Worm (Caenorhabditis elegans): Measurements from ENCODE around the gene C47E12.12.

The C47E12.12 gene

DNA sequence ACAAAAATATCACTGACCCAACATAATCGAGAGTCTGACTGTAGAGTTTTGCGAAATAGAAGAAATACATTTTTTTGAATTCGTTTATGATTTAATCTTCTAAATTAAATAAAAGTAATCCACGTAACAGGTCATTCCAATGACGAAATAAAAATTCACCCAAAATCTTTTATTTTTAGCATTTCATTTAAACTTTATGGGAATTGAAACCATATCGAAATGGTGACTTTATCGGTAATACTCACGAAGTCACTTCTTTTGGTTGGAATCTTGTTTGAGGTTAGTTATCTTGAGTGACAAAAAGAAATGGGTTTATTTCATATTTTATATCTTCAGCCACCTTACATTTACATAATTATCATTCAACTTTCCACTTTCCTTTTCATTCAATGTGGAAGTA, at the start of gene C47E12.12, which contains the start of gene C47E12.10:
Gene C47E12.12 (minus strand): TSS at position 101 of the 400 bp plus-strand sequence.
Gene C47E12.10 (plus strand): TSS at position 172 of the 400 bp plus-strand sequence.
- no peak for TF ChIP-seq nfya-1 (tag; optimal IDR thresholded peaks at IDR 0.05; ENCODE audit: insufficient read depth)
- TF ChIP-seq fos-1 (tag; optimal IDR thresholded peaks at IDR 0.05), result no peak
- TF ChIP-seq nhr-12 (tag; optimal IDR thresholded peaks at IDR 0.05), result no peak
- TF ChIP-seq zag-1 (tag; optimal IDR thresholded peaks at IDR 0.05), result no peak

- TF ChIP-seq fos-1 (tag; optimal IDR thresholded peaks at IDR 0.05) (no peak), lsy-12 (tag; optimal IDR thresholded peaks at IDR 0.05) (no peak), nhr-12 (tag; optimal IDR thresholded peaks at IDR 0.05) (no peak), ceh-28 (tag; optimal IDR thresholded peaks at IDR 0.05) (no peak), lin-39 (tag; optimal IDR thresholded peaks at IDR 0.05) (no peak), sea-2 (GFP tag; optimal IDR thresholded peaks at IDR 0.05) (no peak), pqm-1 (tag; optimal IDR thresholded peaks at IDR 0.05) (no peak), nhr-237 (tag; optimal IDR thresholded peaks at IDR 0.05) (no peak), nhr-11 (tag; optimal IDR thresholded peaks at IDR 0.05) (no peak), nfya-1 (tag; optimal IDR thresholded peaks at IDR 0.05; ENCODE audit: insufficient read depth) (no peak), elt-1 (tag; optimal IDR thresholded peaks at IDR 0.05) (no peak)
Measured at ce11 chrIV:10021283-10021682, 48.8 kb upstream of the C47E12.12 start, which contains the start of gene F44D12.19. Gene F44D12.19, plus strand, starts transcription at chrIV:10021583.

DNA sequence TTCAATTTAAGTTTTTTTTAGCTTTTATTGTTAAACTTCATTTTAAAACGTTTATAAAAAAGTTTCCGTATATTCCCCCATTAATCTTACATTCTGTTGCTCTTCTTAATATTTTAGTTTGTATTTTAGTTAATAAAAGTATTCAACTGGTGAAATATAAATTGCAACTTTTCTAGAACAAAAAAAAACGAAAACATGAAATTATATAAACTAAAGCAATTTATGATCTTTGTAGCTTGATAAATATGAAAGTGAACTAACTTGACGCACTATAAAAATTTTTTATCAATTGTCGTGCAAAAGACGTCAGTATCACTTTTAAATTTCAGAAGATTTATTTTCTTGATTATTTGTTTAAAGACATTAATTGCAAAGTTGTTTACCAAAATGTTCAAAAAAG, 45.1 kb upstream of the C47E12.12 start, which contains the start of gene F44D12.2:
Gene F44D12.2 (minus strand): TSS at position 101 of the 400 bp plus-strand sequence.
- TF ChIP-seq pha-4 (tag; optimal IDR thresholded peaks at IDR 0.05) (peak; percentile 22), pqm-1 (tag; optimal IDR thresholded peaks at IDR 0.05) (peak; percentile 1), ama-1 (optimal IDR thresholded peaks at IDR 0.05) (no peak)

ce11 chrIV:10016977-10017376, 44.4 kb upstream of the C47E12.12 start, which contains the start of gene ent-7:
Gene ent-7, plus strand, starts transcription at chrIV:10017277.
- TF ChIP-seq ZK546.5 (tag; optimal IDR thresholded peaks at IDR 0.05) (no peak), tbx-2 (tag; optimal IDR thresholded peaks at IDR 0.05) (no peak), sea-2 (GFP tag; optimal IDR thresholded peaks at IDR 0.05) (no peak), lin-15B (tag; optimal IDR thresholded peaks at IDR 0.05) (no peak), nhr-76 (tag; optimal IDR thresholded peaks at IDR 0.05) (no peak), mdl-1 (tag; optimal IDR thresholded peaks at IDR 0.05) (no peak), ztf-11 (tag; optimal IDR thresholded peaks at IDR 0.05) (no peak), fkh-10 (GFP tag; optimal IDR thresholded peaks at IDR 0.05) (no peak), ama-1 (optimal IDR thresholded peaks at IDR 0.05) (no peak), elt-2 (tag; optimal IDR thresholded peaks at IDR 0.05) (no peak)

DNA sequence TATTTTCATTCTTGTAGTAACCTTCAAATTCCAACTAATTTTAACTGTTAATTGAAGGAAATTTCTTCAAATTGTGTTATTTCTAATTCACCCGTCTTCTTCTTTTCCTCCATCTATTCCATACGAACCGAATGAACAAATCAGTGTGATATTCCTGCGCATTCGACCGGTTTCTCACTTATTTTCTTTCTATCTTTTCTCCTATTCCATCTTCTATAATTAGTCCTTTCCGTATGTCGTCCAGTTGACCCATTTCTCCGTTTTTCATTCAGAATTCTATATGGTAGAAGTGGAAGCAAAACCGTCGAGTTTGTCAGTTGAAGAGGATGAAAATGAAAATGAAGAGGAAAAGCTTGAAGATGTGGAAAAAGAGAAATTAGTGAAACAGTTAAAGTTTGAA, 37.0 kb upstream of the C47E12.12 start, which contains the start of gene magu-4:
Gene magu-4 (plus strand): TSS at position 218 of the 400 bp plus-strand sequence.
- TF ChIP-seq snpc-4 (tag; optimal IDR thresholded peaks at IDR 0.05), result no peak
- TF ChIP-seq pha-4 (tag; optimal IDR thresholded peaks at IDR 0.05), result no peak
- TF ChIP-seq nhr-76 (tag; optimal IDR thresholded peaks at IDR 0.05), result no peak
- TF ChIP-seq jun-1 (tag; optimal IDR thresholded peaks at IDR 0.05), result no peak
- TF ChIP-seq nhr-23 (tag; optimal IDR thresholded peaks at IDR 0.05), result peak; percentile 61

DNA sequence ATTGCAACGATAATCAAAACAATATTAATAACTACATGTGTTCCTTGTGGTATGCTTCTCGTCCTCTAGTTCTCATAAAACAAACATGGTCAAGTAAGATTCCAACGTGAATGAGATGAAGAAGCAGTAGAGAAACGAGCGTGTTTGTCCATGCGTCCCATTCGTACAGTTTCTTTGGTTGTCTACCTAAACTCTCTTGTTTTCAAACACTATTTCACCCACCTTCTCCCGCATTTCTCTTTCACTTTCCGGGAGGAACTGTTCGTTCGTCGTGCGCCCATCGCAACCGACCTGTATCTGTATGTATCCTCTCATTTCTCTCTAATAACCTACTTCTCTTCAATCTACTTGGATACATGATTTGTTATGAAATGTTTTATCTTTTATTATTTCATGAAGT, 35.2 kb upstream of the C47E12.12 start:
- TF ChIP-seq nhr-237 (tag; optimal IDR thresholded peaks at IDR 0.05) (no peak), unc-39 (tag; optimal IDR thresholded peaks at IDR 0.05) (no peak), nhr-76 (tag; optimal IDR thresholded peaks at IDR 0.05) (no peak), lin-15B (tag; optimal IDR thresholded peaks at IDR 0.05) (no peak), nhr-11 (tag; optimal IDR thresholded peaks at IDR 0.05) (no peak), fkh-2 (tag; optimal IDR thresholded peaks at IDR 0.05) (no peak), ZK546.5 (tag; optimal IDR thresholded peaks at IDR 0.05) (no peak), ztf-4 (tag; optimal IDR thresholded peaks at IDR 0.05) (no peak), nhr-77 (tag; optimal IDR thresholded peaks at IDR 0.05) (no peak), ceh-9 (tag; optimal IDR thresholded peaks at IDR 0.05) (no peak), daf-12 (tag; optimal IDR thresholded peaks at IDR 0.05) (no peak), hmg-11 (tag; optimal IDR thresholded peaks at IDR 0.05) (peak; percentile 22), lsy-12 (tag; optimal IDR thresholded peaks at IDR 0.05) (no peak), sea-2 (GFP tag; optimal IDR thresholded peaks at IDR 0.05) (no peak), ama-1 (optimal IDR thresholded peaks at IDR 0.05) (no peak), snpc-4 (tag; optimal IDR thresholded peaks at IDR 0.05) (no peak), aly-2 (tag; optimal IDR thresholded peaks at IDR 0.05) (no peak), R02D3.7 (tag; optimal IDR thresholded peaks at IDR 0.05) (no peak), ztf-11 (tag; optimal IDR thresholded peaks at IDR 0.05) (no peak), zag-1 (tag; optimal IDR thresholded peaks at IDR 0.05) (no peak), mdl-1 (tag; optimal IDR thresholded peaks at IDR 0.05) (no peak), unc-62 (GFP tag; optimal IDR thresholded peaks at IDR 0.05) (no peak), pha-4 (tag; optimal IDR thresholded peaks at IDR 0.05) (peak; percentile 63), nhr-28 (tag; optimal IDR thresholded peaks at IDR 0.05) (no peak), elt-3 (tag; optimal IDR thresholded peaks at IDR 0.05) (no peak), ceh-16 (tag; optimal IDR thresholded peaks at IDR 0.05) (no peak), nhr-43 (tag; optimal IDR thresholded peaks at IDR 0.05; ENCODE audit: poor library complexity, severe bottlenecking) (peak; percentile 41), nhr-67 (tag; optimal IDR thresholded peaks at IDR 0.05) (no peak), elt-1 (tag; optimal IDR thresholded peaks at IDR 0.05) (no peak), tbx-2 (tag; optimal IDR thresholded peaks at IDR 0.05) (no peak), nhr-25 (tag; optimal IDR thresholded peaks at IDR 0.05) (peak; percentile 78), fkh-10 (GFP tag; optimal IDR thresholded peaks at IDR 0.05) (no peak)
